Fruit fly (Drosophila melanogaster): ENCODE measurements around the gene CG3226.

CG3226 gene

dm6 chrX:6683635-6684499, 29.8 kb upstream of the CG3226 start, which contains the start of gene Pink1 (continued):
- no peak for TF ChIP-seq Hr39 (optimal IDR thresholded peaks at IDR 0.05)
- TF ChIP-seq Meics (GFP tag; optimal IDR thresholded peaks at IDR 0.05): no peak
- peak; percentile 12 for TF ChIP-seq Dp (GFP tag; optimal IDR thresholded peaks at IDR 0.05)
- TF ChIP-seq ab (GFP tag; optimal IDR thresholded peaks at IDR 0.05): no peak
- TF ChIP-seq Abd-B (GFP tag; optimal IDR thresholded peaks at IDR 0.05): peak; percentile 2
- TF ChIP-seq CG9797 (GFP tag; optimal IDR thresholded peaks at IDR 0.05): peak; percentile 42
- TF ChIP-seq Hr3 (GFP tag; optimal IDR thresholded peaks at IDR 0.05): no peak
- TF ChIP-seq cato (GFP tag; optimal IDR thresholded peaks at IDR 0.05; ENCODE audit: borderline replicate concordance): no peak
- no peak for TF ChIP-seq mld (GFP tag; IDR thresholded peaks at IDR 0.05; ENCODE audit: partially characterized antibody)

- peak; percentile 26 for TF ChIP-seq Ets65A (GFP tag)
- TF ChIP-seq emc (GFP tag; optimal IDR thresholded peaks at IDR 0.05): no peak
Measured at dm6 chrX:6681467-6681866, 27.4 kb upstream of the CG3226 start, which contains the start of gene Fum2. Gene Fum2 (plus strand): TSS chrX:6681767.

dm6 chrX:6679502-6679810, 25.4 kb upstream of the CG3226 start:
- TF ChIP-seq CG31365 (tag; optimal IDR thresholded peaks at IDR 0.05) (no peak), ken (GFP tag; IDR thresholded peaks at IDR 0.05) (no peak), ato (GFP tag; IDR thresholded peaks at IDR 0.05; ENCODE audit: partially characterized antibody) (no peak), Atf6 (GFP tag; IDR thresholded peaks at IDR 0.05) (no peak), CG34376 (GFP tag; optimal IDR thresholded peaks at IDR 0.05) (peak; percentile 73), dmrt99B (tag; optimal IDR thresholded peaks at IDR 0.05) (no peak), stc (GFP tag; IDR thresholded peaks at IDR 0.05) (no peak), Nf-YC (tag; optimal IDR thresholded peaks at IDR 0.05) (no peak), sug (tag; optimal IDR thresholded peaks at IDR 0.05) (peak; percentile 40), rib (GFP tag; IDR thresholded peaks at IDR 0.05) (peak; percentile 6; the same call in 1 of the 2 replicates), CG13894 (tag; optimal IDR thresholded peaks at IDR 0.05) (no peak), CG14014 (GFP tag; IDR thresholded peaks at IDR 0.05) (no peak), CG10543 (GFP tag; optimal IDR thresholded peaks at IDR 0.05) (peak; percentile 56), Deaf1 (tag; optimal IDR thresholded peaks at IDR 0.05) (peak; percentile 87), Dek (tag; optimal IDR thresholded peaks at IDR 0.05) (no peak), grau (tag; optimal IDR thresholded peaks at IDR 0.05) (no peak), CG12071 (GFP tag; optimal IDR thresholded peaks at IDR 0.05) (no peak)

dm6 chrX:6678635-6679501, 24.8 kb upstream of the CG3226 start, which contains the start of gene ND-ASHI:
Gene ND-ASHI (minus strand): TSS chrX:6679118.
- TF ChIP-seq Sry-δ (GFP tag; optimal IDR thresholded peaks at IDR 0.05): peak; percentile 52
- peak; percentile 85 for TF ChIP-seq CG4617 (GFP tag; optimal IDR thresholded peaks at IDR 0.05; ENCODE audit: borderline replicate concordance)
- peak; percentile 89 for TF ChIP-seq Usf (GFP tag; optimal IDR thresholded peaks at IDR 0.05)
- TF ChIP-seq CG2199 (GFP tag; IDR thresholded peaks at IDR 0.05): peak; percentile 90
- TF ChIP-seq gem (tag; optimal IDR thresholded peaks at IDR 0.05): peak; percentile 94
- peak; percentile 73 for TF ChIP-seq CG12236 (GFP tag; optimal IDR thresholded peaks at IDR 0.05)
- peak; percentile 71 for TF ChIP-seq Nf-YC (tag; optimal IDR thresholded peaks at IDR 0.05)
- TF ChIP-seq CG17361 (GFP tag; IDR thresholded peaks at IDR 0.05): peak; percentile 91
- TF ChIP-seq CG43689 (GFP tag; IDR thresholded peaks at IDR 0.05): peak; percentile 87
- TF ChIP-seq CG6854 (GFP tag; optimal IDR thresholded peaks at IDR 0.05): peak; percentile 94
- peak; percentile 92 for TF ChIP-seq CG17612 (GFP tag; IDR thresholded peaks at IDR 0.05)
- TF ChIP-seq CG2678 (tag; optimal IDR thresholded peaks at IDR 0.05): peak; percentile 96
- TF ChIP-seq al (GFP tag; IDR thresholded peaks at IDR 0.05): peak; percentile 95
- peak; percentile 91 for TF ChIP-seq eyg (GFP tag; optimal IDR thresholded peaks at IDR 0.05)
- peak; percentile 93 for TF ChIP-seq gcm2 (GFP tag; optimal IDR thresholded peaks at IDR 0.05)
- peak; percentile 87 for TF ChIP-seq wek (GFP tag; optimal IDR thresholded peaks at IDR 0.05)
- TF ChIP-seq CG3726 (GFP tag; IDR thresholded peaks at IDR 0.05): peak; percentile 93
- TF ChIP-seq CG6689 (GFP tag; IDR thresholded peaks at IDR 0.05): peak; percentile 93

Measured in whole organism, embryonic.